Fruit fly (Drosophila melanogaster): Measurements from ENCODE around the gene CG7443.

DNA sequence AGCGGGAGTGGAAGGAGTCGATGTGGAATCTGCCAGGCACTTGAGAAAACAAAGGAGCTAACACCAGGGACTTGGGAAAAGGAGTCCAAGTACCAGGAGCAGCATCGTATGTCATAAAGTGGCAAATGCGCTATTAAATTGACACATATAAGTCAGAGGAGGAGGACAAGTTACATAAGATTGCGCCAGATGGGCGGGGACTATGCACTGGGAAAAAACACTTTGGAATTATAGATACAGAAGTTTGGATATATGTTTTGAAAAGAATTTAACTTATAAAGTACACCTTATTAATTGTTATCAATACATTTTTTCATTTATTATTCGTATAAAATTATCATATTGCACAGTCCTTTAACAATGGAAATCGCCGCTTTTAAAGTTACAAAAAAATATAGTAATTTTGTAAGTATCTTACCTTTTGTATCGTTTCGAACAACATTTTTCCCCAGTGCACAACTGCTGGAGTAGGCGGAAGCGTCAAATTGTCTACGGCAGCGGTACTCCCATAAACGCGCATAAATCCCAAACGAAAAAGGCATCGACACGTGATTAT lies 12.0 kb downstream of the CG7443 start:
- TF ChIP-seq Clk (GFP tag; optimal IDR thresholded peaks at IDR 0.05), result no peak
- no peak for TF ChIP-seq bab1 (GFP tag; optimal IDR thresholded peaks at IDR 0.05)
- no peak for TF ChIP-seq CG7045 (GFP tag; optimal IDR thresholded peaks at IDR 0.05)
- TF ChIP-seq CG1620 (GFP tag; optimal IDR thresholded peaks at IDR 0.05), result no peak
- no peak for TF ChIP-seq CG14711 (tag; optimal IDR thresholded peaks at IDR 0.05)

Measured in whole organism, adult.